Worm (Caenorhabditis elegans): Measurements from ENCODE around the gene srw-12.
"Not testable (repeated sequence)": the region's sequence is repeated elsewhere in the genome, so short reads cannot be mapped to it uniquely, and the experiment has no call there.

DNA sequence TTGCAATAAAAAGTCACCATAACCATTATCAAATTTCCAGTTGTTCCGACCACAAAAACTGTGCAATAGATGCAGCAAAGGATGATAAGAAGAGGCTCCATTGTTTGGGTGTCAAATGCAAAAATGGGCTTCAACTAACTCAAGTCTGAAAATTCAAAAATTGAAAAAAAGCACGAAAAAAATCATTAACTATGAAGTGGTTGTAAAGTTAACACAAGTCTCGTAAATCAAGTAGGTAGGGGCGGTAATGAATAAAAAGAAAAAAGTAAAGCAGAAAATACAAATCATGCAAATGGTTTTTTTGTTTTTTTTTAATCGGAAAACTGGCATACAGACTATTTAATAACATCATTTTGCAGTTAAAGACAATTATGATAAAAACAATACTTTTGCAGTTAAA, 18.2 kb upstream of the srw-12 start, which contains the start of gene srsx-39:
- TF ChIP-seq egl-27 (tag; optimal IDR thresholded peaks at IDR 0.05); nhr-6 (tag; optimal IDR thresholded peaks at IDR 0.05); aly-2 (tag; optimal IDR thresholded peaks at IDR 0.05); ama-1 (optimal IDR thresholded peaks at IDR 0.05); crh-2 (tag; optimal IDR thresholded peaks at IDR 0.05); F13H6.1 (tag; optimal IDR thresholded peaks at IDR 0.05); alr-1 (tag; optimal IDR thresholded peaks at IDR 0.05); skn-1 (tag; optimal IDR thresholded peaks at IDR 0.05); elt-3 (tag; optimal IDR thresholded peaks at IDR 0.05); ceh-82 (tag; optimal IDR thresholded peaks at IDR 0.05); lin-13 (GFP tag; optimal IDR thresholded peaks at IDR 0.05); blmp-1 (tag; optimal IDR thresholded peaks at IDR 0.05; ENCODE audit: insufficient read depth); nhr-21 (tag; optimal IDR thresholded peaks at IDR 0.05); ztf-4 (tag; optimal IDR thresholded peaks at IDR 0.05): not testable (repeated sequence)
